Worm (Caenorhabditis elegans) whole organism, young adult: Measurements from ENCODE around the gene B0454.26.

Experiments used
- C06A6.2 ChIP-seq: fragments of 200-800 bp; sonication (Bioruptor generic); conservative IDR thresholded peaks from 2 replicates; pipeline ENCODE4 v1.3.6; 2022; ENCODE audit warnings: missing genetic modification characterization, missing compliant biosample characterization
- Y53F4B.3 ChIP-seq: fragments of 200-800 bp; sonication (Bioruptor generic); IDR thresholded peaks from 2 replicates; pipeline ENCODE4 v1.3.6; 2022; ENCODE audit warnings: missing genetic modification reagents, missing genetic modification characterization, missing compliant biosample characterization
- ama-1 ChIP-seq, 3 experiments: fragments of 150-350 bp in 1 of 3; sonication (generic microtip) in 2 of 3; optimal IDR thresholded peaks; 2 replicates each; lab custom pipeline; 2014 to 2018; ENCODE audit warnings: missing biosample characterization in 2 of 3, missing genetic modification characterization in 2 of 3, missing genetic modification reagents in 2 of 3
- ceh-58 ChIP-seq: fragments of 200-800 bp; sonication (Bioruptor generic); IDR thresholded peaks from 2 replicates; pipeline ENCODE4 v1.3.6; 2022; ENCODE audit warnings: missing genetic modification characterization, missing compliant biosample characterization
- ceh-79 ChIP-seq: sonication (generic microtip); optimal IDR thresholded peaks from 2 replicates; lab custom pipeline; 2017; ENCODE audit warnings: mild to moderate bottlenecking, missing genetic modification characterization, missing compliant biosample characterization
- egrh-3 ChIP-seq: fragments of 200-800 bp; sonication (Bioruptor generic); IDR thresholded peaks from 2 replicates; pipeline ENCODE4 v1.3.6; 2022; ENCODE audit warnings: missing genetic modification reagents, missing genetic modification characterization, missing compliant biosample characterization
- hrde-1 ChIP-seq: sonication (generic microtip); optimal IDR thresholded peaks from 2 replicates; lab custom pipeline; 2016; ENCODE audit warnings: missing genetic modification characterization, mild to moderate bottlenecking, missing compliant biosample characterization, moderate library complexity, missing genotype, missing genetic modification reagents, borderline replicate concordance
- madf-8 ChIP-seq: fragments of 200-800 bp; sonication (Bioruptor generic); conservative IDR thresholded peaks from 2 replicates; pipeline ENCODE4 v1.3.6; 2022; ENCODE audit warnings: missing genetic modification reagents, missing genetic modification characterization, missing compliant biosample characterization
- snpc-4 ChIP-seq, 5 experiments: fragments of 150-350 bp in 1 of 5; sonication (generic microtip) in 4 of 5; optimal IDR thresholded peaks; 2 replicates each; lab custom pipeline; 2014 to 2018; ENCODE audit warnings: missing genetic modification characterization in 5 of 5, missing biosample characterization in 3 of 5, antibody characterized with exemption in 2 of 5, mild to moderate bottlenecking in 2 of 5, missing compliant biosample characterization in 2 of 5, missing genotype in 2 of 5, moderate library complexity in 2 of 5, missing genetic modification reagents in 1 of 5
- tbx-9 ChIP-seq: sonication (generic microtip); optimal IDR thresholded peaks from 2 replicates; lab custom pipeline; 2016; ENCODE audit warnings: borderline replicate concordance, missing genetic modification characterization, inconsistent platforms, missing compliant biosample characterization
- unc-130 ChIP-seq: sonication (generic microtip); optimal IDR thresholded peaks from 2 replicates; lab custom pipeline; 2016; ENCODE audit warnings: missing genetic modification reagents, missing genetic modification characterization, missing compliant biosample characterization
- unc-62 ChIP-seq: fragments of 150-350 bp; optimal IDR thresholded peaks from 2 replicates; lab custom pipeline; 2014; ENCODE audit warnings: missing biosample characterization, missing genetic modification reagents, missing genetic modification characterization

ce11 chrII:3003667-3004066 lies 34.7 kb downstream of the B0454.26 start, which contains the start of gene lido-11:
- TF ChIP-seq C06A6.2 (GFP tag; lab: Robert Waterston, UW) (no peak), tbx-9 (tag; lab: Kevin White, UChicago) (no peak), unc-62 (GFP tag; lab: Kevin White, UChicago) (no peak), egrh-3 (GFP tag; lab: Robert Waterston, UW) (no peak), snpc-4 (GFP tag; optimal IDR thresholded peaks at IDR 0.05; lab: Kevin White, UChicago) (no peak), snpc-4 (tag; optimal IDR thresholded peaks at IDR 0.05; lab: Kevin White, UChicago) (no peak), hrde-1 (tag; lab: Kevin White, UChicago) (no peak), Y53F4B.3 (no peak), ceh-79 (tag; lab: Kevin White, UChicago) (no peak), unc-130 (GFP tag; lab: Kevin White, UChicago) (no peak), ceh-58 (GFP tag; lab: Robert Waterston, UW) (no peak), madf-8 (GFP tag; lab: Robert Waterston, UW) (no peak), ama-1 (optimal IDR thresholded peaks at IDR 0.05; lab: Kevin White, UChicago) (no peak), ama-1 (GFP tag; optimal IDR thresholded peaks at IDR 0.05; lab: Kevin White, UChicago) (no peak)
